Fruit fly (Drosophila melanogaster): Measurements from ENCODE around the gene CG2116.

- no peak for TF ChIP-seq Hmr (GFP tag; optimal IDR thresholded peaks at IDR 0.05)
- no peak for TF ChIP-seq maf-S (GFP tag; optimal IDR thresholded peaks at IDR 0.05)
- no peak for TF ChIP-seq CG12219 (GFP tag; optimal IDR thresholded peaks at IDR 0.05)
- TF ChIP-seq fd102C (GFP tag; optimal IDR thresholded peaks at IDR 0.05): no peak
- no peak for TF ChIP-seq CG14860 (GFP tag; IDR thresholded peaks at IDR 0.05; ENCODE audit: partially characterized antibody)
- TF ChIP-seq CG7357 (GFP tag; IDR thresholded peaks at IDR 0.05): no peak
- no peak for TF ChIP-seq Fer1 (GFP tag; optimal IDR thresholded peaks at IDR 0.05)
- no peak for TF ChIP-seq gcm (GFP tag; optimal IDR thresholded peaks at IDR 0.05)
- TF ChIP-seq lov (optimal IDR thresholded peaks at IDR 0.05): no peak
- TF ChIP-seq lov (GFP tag; IDR thresholded peaks at IDR 0.05): no peak
- no peak for TF ChIP-seq CG4404 (GFP tag; IDR thresholded peaks at IDR 0.05)
- no peak for TF ChIP-seq CG33213 (GFP tag; optimal IDR thresholded peaks at IDR 0.05)
- TF ChIP-seq slou (GFP tag; optimal IDR thresholded peaks at IDR 0.05): no peak
- TF ChIP-seq CG16813 (GFP tag; IDR thresholded peaks at IDR 0.05; ENCODE audit: partially characterized antibody): no peak
Measured at dm6 chrX:8128133-8128532, 1.5 kb upstream of the CG2116 start.
